Worm (Caenorhabditis elegans) whole organism, early embryonic: ENCODE measurements around the gene F37H8.5.

Experiments used
- ama-1 ChIP-seq: fragments of 150-350 bp; optimal IDR thresholded peaks from 2 replicates; lab custom pipeline; 2014
- ceh-13 ChIP-seq: fragments of 200-800 bp; sonication (Bioruptor generic); optimal IDR thresholded peaks from 2 replicates; lab custom pipeline; 2018; ENCODE audit warnings: mild to moderate bottlenecking, missing genetic modification characterization, missing compliant biosample characterization
- hnd-1 ChIP-seq: sonication (generic microtip); optimal IDR thresholded peaks from 2 replicates; lab custom pipeline; 2016; ENCODE audit warnings: missing genetic modification characterization, missing compliant biosample characterization

DNA sequence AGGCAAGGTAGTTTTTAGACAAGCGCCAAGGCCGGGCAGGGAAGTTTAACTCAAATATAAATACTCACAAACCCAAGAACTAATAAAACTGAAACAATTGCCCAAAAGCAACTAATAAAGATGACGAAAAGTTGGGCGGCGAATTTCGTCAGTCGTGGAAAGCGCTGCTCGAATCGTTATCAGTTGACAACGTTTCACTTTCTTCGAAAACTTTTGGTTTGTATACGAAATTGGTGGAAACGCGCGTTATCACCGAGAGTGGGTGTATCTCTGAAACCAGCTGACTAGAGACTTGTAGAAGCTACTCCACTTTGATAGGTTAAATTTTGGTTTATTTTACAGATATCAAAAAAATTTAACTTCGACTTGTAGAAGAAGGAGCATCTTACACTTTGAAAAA is 34.9 kb upstream of the F37H8.5 start:
- TF ChIP-seq hnd-1 = no peak
- TF ChIP-seq ama-1 (lab: Kevin White, UChicago) = no peak
- TF ChIP-seq ceh-13 (GFP tag; lab: Kevin White, UChicago) = no peak
